Worm (Caenorhabditis elegans): ENCODE data around the gene W09D10.5.

DNA sequence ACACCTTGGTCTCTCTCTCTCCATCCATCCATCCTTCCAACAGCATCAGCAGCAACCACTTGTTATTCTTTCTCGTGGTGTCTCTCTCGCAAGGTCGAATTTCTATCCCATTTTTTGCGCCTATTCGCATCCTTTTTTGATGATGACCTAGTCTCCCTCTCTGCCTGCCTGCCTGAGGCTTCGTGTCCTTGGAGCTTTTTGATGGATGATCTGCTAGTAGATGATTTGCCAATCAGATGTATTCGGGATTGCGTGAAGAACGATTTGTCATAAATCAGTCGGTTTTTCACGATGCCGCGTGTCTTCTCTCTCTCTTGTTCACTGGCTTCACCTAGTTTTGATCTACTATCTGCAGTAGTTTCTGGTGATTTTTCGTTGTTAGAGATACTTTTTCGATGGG lies 50.0 kb downstream of the W09D10.5 start:
- TF ChIP-seq cog-1 (tag; optimal IDR thresholded peaks at IDR 0.05), result no peak
- no peak for TF ChIP-seq med-1 (GFP tag; optimal IDR thresholded peaks at IDR 0.05; ENCODE audit: insufficient read depth)
- TF ChIP-seq flt-1 (GFP tag; IDR thresholded peaks at IDR 0.05), result no peak
- TF ChIP-seq T22C8.4 (GFP tag; IDR thresholded peaks at IDR 0.05), result no peak
- TF ChIP-seq ref-1 (GFP tag; conservative IDR thresholded peaks at IDR 0.05), result no peak

Measured in whole organism, midembryonic.